Worm (Caenorhabditis elegans): ENCODE results near the gene C33C12.11.

C33C12.11 gene

DNA sequence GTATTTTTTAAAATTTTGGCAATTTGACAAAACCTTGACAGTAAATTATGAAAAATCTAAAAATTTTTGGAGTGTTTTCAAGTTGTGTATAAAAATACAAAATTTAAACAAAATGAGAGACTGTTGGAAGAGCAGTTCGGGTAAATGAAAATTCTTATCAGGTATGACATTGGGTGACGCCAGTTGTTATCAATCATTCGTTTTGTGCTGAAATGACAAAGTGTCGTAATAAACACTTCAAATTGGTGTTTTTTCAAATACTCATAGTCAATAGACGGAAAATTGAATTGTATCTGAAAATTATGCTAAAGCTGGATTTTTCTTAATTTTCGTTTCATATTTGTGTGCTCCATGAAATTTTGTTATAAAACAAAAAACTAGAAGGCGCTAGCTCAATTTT, 40.9 kb downstream of the C33C12.11 start:
- TF ChIP-seq elt-2 (tag; optimal IDR thresholded peaks at IDR 0.05) (peak; percentile 39), nhr-11 (tag; optimal IDR thresholded peaks at IDR 0.05) (no peak)

DNA sequence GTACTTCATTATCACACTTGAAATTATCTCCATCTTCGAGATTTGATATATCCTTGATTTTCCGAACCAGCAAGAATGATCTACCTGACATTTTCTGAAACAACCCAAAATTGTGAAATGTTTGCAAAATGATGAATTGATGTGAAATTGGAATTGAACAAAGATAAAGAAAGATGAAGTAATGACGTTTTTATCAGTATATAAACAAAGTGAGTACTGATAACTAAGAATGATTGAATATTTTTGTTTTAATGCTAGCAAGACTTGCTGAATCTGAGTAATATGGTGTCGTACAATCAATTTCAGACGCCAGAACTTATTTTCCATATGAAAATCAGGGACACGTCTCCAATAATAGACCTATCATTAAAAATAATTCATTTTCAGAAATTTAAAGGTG, 41.5 kb downstream of the C33C12.11 start, which contains the start of gene math-37:
TSS of gene math-37 (minus strand) at position 101 of the 400 bp plus-strand sequence.
- TF ChIP-seq unc-62 (GFP tag; optimal IDR thresholded peaks at IDR 0.05), result no peak
- TF ChIP-seq lsy-2 (tag; optimal IDR thresholded peaks at IDR 0.05), result no peak
- no peak for TF ChIP-seq Y116A8C.19 (tag; optimal IDR thresholded peaks at IDR 0.05; ENCODE audit: borderline replicate concordance)
- TF ChIP-seq hpl-2 (GFP tag; optimal IDR thresholded peaks at IDR 0.05), result no peak
- no peak for TF ChIP-seq mdl-1 (tag; optimal IDR thresholded peaks at IDR 0.05)
- no peak for TF ChIP-seq efl-1 (optimal IDR thresholded peaks at IDR 0.05)
- TF ChIP-seq efl-1 (GFP tag; optimal IDR thresholded peaks at IDR 0.05 in 1 of 2), result peak in 1 of 2 experiments; percentile 42
- TF ChIP-seq aha-1 (tag; optimal IDR thresholded peaks at IDR 0.05), result no peak
- no peak for TF ChIP-seq nhr-90 (tag; optimal IDR thresholded peaks at IDR 0.05; ENCODE audit: poor library complexity)
- peak; percentile 32 for TF ChIP-seq elt-2 (tag; optimal IDR thresholded peaks at IDR 0.05)
- no peak for TF ChIP-seq nhr-76 (tag; optimal IDR thresholded peaks at IDR 0.05)
- TF ChIP-seq C16A3.4 (tag; optimal IDR thresholded peaks at IDR 0.05), result no peak

DNA sequence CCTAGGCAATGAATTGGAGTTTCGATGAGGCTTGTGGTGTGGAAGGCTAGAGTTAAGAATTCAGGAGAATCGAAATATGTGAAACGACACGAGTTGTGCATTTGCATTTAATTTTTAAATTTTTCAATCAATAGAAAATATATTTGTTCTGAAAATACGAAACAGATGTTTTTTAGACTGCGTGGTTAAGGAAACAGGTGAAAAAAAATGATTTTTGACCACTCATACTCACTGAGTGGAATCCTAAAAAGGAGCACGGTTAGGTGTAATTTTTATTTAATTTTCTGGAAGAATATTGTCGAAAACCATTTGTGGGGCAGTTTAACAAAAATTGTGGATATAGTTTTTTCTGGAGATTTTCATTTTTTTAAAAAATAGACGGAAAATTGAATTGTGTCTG, 46.8 kb downstream of the C33C12.11 start, which contains the start of gene srh-195:
TSS of gene srh-195 (minus strand) at position 101 of the 400 bp plus-strand sequence.
- no peak for TF ChIP-seq skn-1 (tag; optimal IDR thresholded peaks at IDR 0.05)
- no peak for TF ChIP-seq mep-1 (tag; optimal IDR thresholded peaks at IDR 0.05)
- TF ChIP-seq ztf-4 (tag; optimal IDR thresholded peaks at IDR 0.05), result no peak
- TF ChIP-seq irx-1 (tag; optimal IDR thresholded peaks at IDR 0.05), result no peak
- no peak for TF ChIP-seq aly-2 (tag; optimal IDR thresholded peaks at IDR 0.05)
- no peak for TF ChIP-seq fkh-4 (tag; optimal IDR thresholded peaks at IDR 0.05; ENCODE audit: borderline replicate concordance)
- no peak for TF ChIP-seq elt-2 (tag; optimal IDR thresholded peaks at IDR 0.05)
- TF ChIP-seq aha-1 (tag; optimal IDR thresholded peaks at IDR 0.05), result no peak
- TF ChIP-seq nhr-12 (tag; optimal IDR thresholded peaks at IDR 0.05), result no peak
- TF ChIP-seq egl-27 (tag; optimal IDR thresholded peaks at IDR 0.05), result no peak
- TF ChIP-seq vab-15 (tag; optimal IDR thresholded peaks at IDR 0.05), result no peak
- TF ChIP-seq tlp-1 (tag; optimal IDR thresholded peaks at IDR 0.05), result no peak
- TF ChIP-seq pqm-1 (tag; optimal IDR thresholded peaks at IDR 0.05), result no peak
- TF ChIP-seq C04F5.9 (tag; optimal IDR thresholded peaks at IDR 0.05), result no peak
- TF ChIP-seq efl-3 (GFP tag; optimal IDR thresholded peaks at IDR 0.05), result no peak
- TF ChIP-seq sptf-1 (tag; optimal IDR thresholded peaks at IDR 0.05), result no peak
- TF ChIP-seq snu-23 (GFP tag; optimal IDR thresholded peaks at IDR 0.05), result no peak
- no peak for TF ChIP-seq pag-3 (tag; optimal IDR thresholded peaks at IDR 0.05; ENCODE audit: borderline replicate concordance, insufficient read depth)
- TF ChIP-seq lin-14 (GFP tag; optimal IDR thresholded peaks at IDR 0.05), result no peak
- no peak for TF ChIP-seq unc-98 (GFP tag; IDR thresholded peaks at IDR 0.05)

DNA sequence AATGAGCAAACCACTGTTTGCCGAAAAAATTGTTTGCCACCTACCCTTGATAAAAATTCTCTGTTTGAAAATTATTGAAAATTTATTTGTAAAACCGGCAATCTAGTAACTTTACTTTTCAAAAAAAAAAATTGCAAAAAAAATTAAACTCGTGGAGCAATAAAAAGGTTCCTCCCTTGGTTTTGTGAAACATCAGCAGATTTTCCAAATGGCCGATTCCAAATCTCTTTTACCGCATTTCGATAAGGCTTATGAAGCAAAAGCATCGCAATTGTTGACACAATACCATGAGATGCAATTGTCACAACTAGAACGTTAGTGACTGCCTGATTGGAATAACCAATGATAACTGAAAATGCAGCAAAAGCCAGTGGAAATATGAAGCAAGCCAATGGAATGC, 49.1 kb downstream of the C33C12.11 start:
- no peak for TF ChIP-seq nhr-76 (tag; optimal IDR thresholded peaks at IDR 0.05)
- no peak for TF ChIP-seq F16B12.6 (tag; optimal IDR thresholded peaks at IDR 0.05)
- TF ChIP-seq ceh-8 (GFP tag; optimal IDR thresholded peaks at IDR 0.05), result no peak
- TF ChIP-seq Y116A8C.19 (tag; optimal IDR thresholded peaks at IDR 0.05; ENCODE audit: borderline replicate concordance), result no peak
- no peak for TF ChIP-seq isw-1 (GFP tag; IDR thresholded peaks at IDR 0.05)
- no peak for TF ChIP-seq lin-35 (GFP tag; optimal IDR thresholded peaks at IDR 0.05)
- TF ChIP-seq lin-14 (GFP tag; optimal IDR thresholded peaks at IDR 0.05), result no peak
- no peak for TF ChIP-seq unc-86 (tag; optimal IDR thresholded peaks at IDR 0.05)
- TF ChIP-seq skn-1 (tag; optimal IDR thresholded peaks at IDR 0.05), result no peak
- no peak for TF ChIP-seq egl-13 (tag; optimal IDR thresholded peaks at IDR 0.05)
- no peak for TF ChIP-seq ama-1 (optimal IDR thresholded peaks at IDR 0.05)
- no peak for TF ChIP-seq nhr-237 (tag; optimal IDR thresholded peaks at IDR 0.05)
- no peak for TF ChIP-seq nhr-71 (tag; optimal IDR thresholded peaks at IDR 0.05)
- TF ChIP-seq alr-1 (tag; optimal IDR thresholded peaks at IDR 0.05; ENCODE audit: borderline replicate concordance), result no peak
- TF ChIP-seq C34B4.2 (tag; optimal IDR thresholded peaks at IDR 0.05), result no peak
- no peak for TF ChIP-seq lir-3 (tag; optimal IDR thresholded peaks at IDR 0.05; ENCODE audit: poor library complexity)
- no peak for TF ChIP-seq C16A3.4 (tag; optimal IDR thresholded peaks at IDR 0.05)
- no peak for TF ChIP-seq jun-1 (tag; optimal IDR thresholded peaks at IDR 0.05)

All from whole organism, L1 larva.